In the genomic region with DNA sequence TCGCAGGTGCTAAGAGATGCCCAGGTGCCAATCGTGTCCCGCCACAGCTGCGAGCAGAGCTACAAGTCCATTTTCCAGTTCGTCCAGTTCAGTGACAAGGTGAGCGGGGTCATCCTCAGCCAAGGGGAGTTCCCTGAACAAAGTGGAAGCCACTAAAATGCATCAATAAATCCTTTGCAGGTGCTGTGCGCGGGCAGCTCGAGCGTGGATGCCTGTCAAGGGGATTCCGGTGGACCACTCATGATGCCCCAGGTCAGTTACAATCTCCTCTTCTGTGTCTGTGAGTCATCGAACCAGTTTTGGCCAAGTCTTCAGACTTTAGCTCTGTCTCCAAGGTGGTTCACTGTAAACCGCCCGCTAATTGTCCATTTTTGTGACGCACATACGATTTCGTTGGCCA, we compare ENCODE assay signal across 3 fruit fly cellular contexts.
A peak's percentile ranks its signal among the peaks of the same experiment; 100 is the strongest.
TF ChIP-seq lines count a peak whose summit lies in the region.

No protein-coding gene starts in this region.

- TF ChIP-seq CTCF in whole organism, embryonic (GFP tag; optimal IDR thresholded peaks at IDR 0.05; lab: Kevin White, UChicago), result no peak

TF ChIP-seq in whole organism, embryonic, 481 proteins besides CTCF, POLR2A, EP300 and RAD21:
- TF ChIP-seq twi (tag; optimal IDR thresholded peaks at IDR 0.05; lab: Kevin White, UChicago), result no peak
- 0 out of 4 replicates have a peak, but pooled peaks have one; percentile 24 for TF ChIP-seq chinmo (GFP tag; IDR thresholded peaks at IDR 0.05; lab: Robert Waterston, UW; ENCODE audit: partially characterized antibody)

TF ChIP-seq in whole organism, pupa, 21 proteins besides CTCF, POLR2A, EP300 and RAD21:
- TF ChIP-seq CG15710 (tag; optimal IDR thresholded peaks at IDR 0.05; lab: Kevin White, UChicago) (no peak), EcR (GFP tag; optimal IDR thresholded peaks at IDR 0.05; lab: Kevin White, UChicago) (peak; percentile 73)

TF ChIP-seq in whole organism, wandering third instar larva, 38 proteins besides CTCF, POLR2A, EP300 and RAD21:
- TF ChIP-seq usp (GFP tag; optimal IDR thresholded peaks at IDR 0.05; lab: Kevin White, UChicago), result no peak
- no peak for TF ChIP-seq Vsx2 (GFP tag; optimal IDR thresholded peaks at IDR 0.05; lab: Kevin White, UChicago; ENCODE audit: partially characterized antibody)
- no peak for TF ChIP-seq Rel (GFP tag; optimal IDR thresholded peaks at IDR 0.05; lab: Kevin White, UChicago)
- TF ChIP-seq Rel (tag; optimal IDR thresholded peaks at IDR 0.05; lab: Kevin White, UChicago), result peak; percentile 76
- no peak for TF ChIP-seq rgr (GFP tag; optimal IDR thresholded peaks at IDR 0.05; lab: Kevin White, UChicago)
- no peak for TF ChIP-seq sv (GFP tag; optimal IDR thresholded peaks at IDR 0.05; lab: Kevin White, UChicago)
- TF ChIP-seq dl (GFP tag; optimal IDR thresholded peaks at IDR 0.05; lab: Kevin White, UChicago; ENCODE audit: insufficient read depth in 1 of 2, partially characterized antibody in 2 of 2), result no peak
- no peak for TF ChIP-seq Mio (GFP tag; optimal IDR thresholded peaks at IDR 0.05; lab: Kevin White, UChicago)
TF ChIP-seq in whole organism, wandering third instar larva: peak in this region for 1.
